Fruit fly (Drosophila melanogaster) whole organism, adult: ENCODE data around the gene Ilp8.

Experiments used
- CG11617 ChIP-seq: fragments of 200-800 bp; sonication (Bioruptor generic); optimal IDR thresholded peaks from 2 replicates; lab custom pipeline; 2017; ENCODE audit warnings: mild to moderate bottlenecking, missing biosample characterization, missing genetic modification reagents, missing genetic modification characterization
- CG1620 ChIP-seq: fragments of 200-800 bp; sonication (Bioruptor generic); optimal IDR thresholded peaks from 2 replicates; lab custom pipeline; 2016; ENCODE audit warnings: missing biosample characterization, missing genetic modification characterization
- Crg-1 ChIP-seq: fragments of 200-800 bp; sonication (Bioruptor generic); optimal IDR thresholded peaks from 2 replicates; lab custom pipeline; 2016; ENCODE audit warnings: missing biosample characterization, missing genetic modification characterization
- pad ChIP-seq: fragments of 200-800 bp; sonication (Bioruptor generic); optimal IDR thresholded peaks from 3 replicates; lab custom pipeline; 2017; ENCODE audit warnings: missing biosample characterization, missing genetic modification characterization, mild to moderate bottlenecking, moderate library complexity, missing genetic modification reagents
- toe ChIP-seq: fragments of 200-800 bp; sonication (Bioruptor generic); optimal IDR thresholded peaks from 2 replicates; lab custom pipeline; 2016; ENCODE audit warnings: missing biosample characterization, missing genetic modification characterization

dm6 chr3L:17008911-17009364 is 22.9 kb downstream of the Ilp8 start:
- no peak for TF ChIP-seq CG11617 (GFP tag; lab: Kevin White, UChicago)
- no peak for TF ChIP-seq pad (GFP tag; lab: Kevin White, UChicago)
- TF ChIP-seq CG1620 = no peak
- no peak for TF ChIP-seq Crg-1
- peak; percentile 9 for TF ChIP-seq toe (GFP tag; lab: Kevin White, UChicago)
